Worm (Caenorhabditis elegans): ENCODE results near the gene F42A9.17.

ce11 chrIV:8620102-8620733 lies 8.5 kb upstream of the F42A9.17 start, which contains the start of gene lin-49:
- TF ChIP-seq sox-4 (tag; optimal IDR thresholded peaks at IDR 0.05) (no peak), unc-62 (GFP tag; optimal IDR thresholded peaks at IDR 0.05) (no peak), nhr-28 (tag; optimal IDR thresholded peaks at IDR 0.05) (no peak), pqm-1 (tag; optimal IDR thresholded peaks at IDR 0.05) (no peak), fkh-4 (tag; optimal IDR thresholded peaks at IDR 0.05; ENCODE audit: borderline replicate concordance) (no peak), nhr-47 (tag; optimal IDR thresholded peaks at IDR 0.05) (peak; percentile 64), unc-86 (tag; optimal IDR thresholded peaks at IDR 0.05) (no peak), ceh-82 (tag; optimal IDR thresholded peaks at IDR 0.05) (peak in 2 of 3 experiments; percentile 31 to 63), egl-27 (tag; optimal IDR thresholded peaks at IDR 0.05) (no peak), unc-30 (tag; optimal IDR thresholded peaks at IDR 0.05) (no peak), lsy-2 (tag; optimal IDR thresholded peaks at IDR 0.05) (peak; percentile 32 to 75)

All from whole organism, L1 larva.